Worm (Caenorhabditis elegans) whole organism, late embryonic: ENCODE results near the gene F01D4.5.

Source experiments
- C08G9.2 ChIP-seq: sonication (generic microtip); optimal IDR thresholded peaks from 2 replicates; lab custom pipeline; 2016; ENCODE audit warnings: mild to moderate bottlenecking, missing genetic modification characterization, moderate library complexity, missing compliant biosample characterization
- C38D4.7 ChIP-seq: fragments of 200-800 bp; sonication (Bioruptor generic); optimal IDR thresholded peaks from 2 replicates; lab custom pipeline; 2018; ENCODE audit warnings: mild to moderate bottlenecking, missing genetic modification characterization, moderate library complexity, missing compliant biosample characterization
- F13H6.1 ChIP-seq: sonication (generic microtip); optimal IDR thresholded peaks from 2 replicates; lab custom pipeline; 2016; ENCODE audit warnings: missing genetic modification characterization, missing compliant biosample characterization
- K02D7.2 ChIP-seq: sonication (generic microtip); optimal IDR thresholded peaks from 2 replicates; lab custom pipeline; 2017; ENCODE audit warnings: mild to moderate bottlenecking, missing genetic modification characterization, missing compliant biosample characterization
- Y22D7AL.16 ChIP-seq: sonication (generic microtip); optimal IDR thresholded peaks from 2 replicates; lab custom pipeline; 2016; ENCODE audit warnings: missing genetic modification characterization, missing compliant biosample characterization
- ahr-1 ChIP-seq: sonication (generic microtip); optimal IDR thresholded peaks from 2 replicates; lab custom pipeline; 2016; ENCODE audit warnings: missing genetic modification characterization, missing compliant biosample characterization
- ama-1 ChIP-seq: fragments of 150-350 bp; optimal IDR thresholded peaks from 2 replicates; lab custom pipeline; 2014
- ceh-14 ChIP-seq: sonication (generic microtip); optimal IDR thresholded peaks from 2 replicates; lab custom pipeline; 2016; ENCODE audit warnings: missing genotype, missing genetic modification characterization, missing compliant biosample characterization
- ceh-18 ChIP-seq: sonication (generic microtip); optimal IDR thresholded peaks from 2 replicates; lab custom pipeline; 2016; ENCODE audit warnings: missing genetic modification characterization, missing compliant biosample characterization
- ceh-19 ChIP-seq: fragments of 200-800 bp; sonication (Bioruptor generic); optimal IDR thresholded peaks from 2 replicates; lab custom pipeline; 2018; ENCODE audit warnings: mild to moderate bottlenecking, missing genetic modification characterization, missing compliant biosample characterization
- ceh-2 ChIP-seq: sonication (generic microtip); optimal IDR thresholded peaks from 2 replicates; lab custom pipeline; 2016; ENCODE audit warnings: missing genotype, missing genetic modification characterization, missing compliant biosample characterization
- ceh-22 ChIP-seq: sonication (generic microtip); optimal IDR thresholded peaks from 2 replicates; lab custom pipeline; 2017; ENCODE audit warnings: missing biosample characterization, missing genetic modification characterization
- ceh-24 ChIP-seq: sonication (generic microtip); optimal IDR thresholded peaks from 2 replicates; lab custom pipeline; 2016; ENCODE audit warnings: mild to moderate bottlenecking, missing genetic modification characterization, missing compliant biosample characterization
- ceh-30 ChIP-seq: fragments of 150-350 bp; optimal IDR thresholded peaks from 2 replicates; lab custom pipeline; 2014; ENCODE audit warnings: missing biosample characterization, missing genetic modification characterization
- ceh-31 ChIP-seq: sonication (generic microtip); optimal IDR thresholded peaks from 2 replicates; lab custom pipeline; 2016; ENCODE audit warnings: missing genetic modification characterization, missing compliant biosample characterization
- ceh-34 ChIP-seq: sonication (generic microtip); optimal IDR thresholded peaks from 2 replicates; lab custom pipeline; 2016; ENCODE audit warnings: mild to moderate bottlenecking, missing genetic modification characterization, missing compliant biosample characterization
- ceh-45 ChIP-seq: fragments of 200-800 bp; sonication (Bioruptor generic); IDR thresholded peaks from 2 replicates; pipeline ENCODE4 v1.3.6; 2022; ENCODE audit warnings: missing genetic modification reagents, missing genetic modification characterization, missing compliant biosample characterization
- ceh-6 ChIP-seq: fragments of 200-800 bp; sonication (Bioruptor generic); optimal IDR thresholded peaks from 2 replicates; lab custom pipeline; 2018; ENCODE audit warnings: mild to moderate bottlenecking, missing genetic modification characterization, missing compliant biosample characterization
- ceh-9 ChIP-seq: sonication (generic microtip); optimal IDR thresholded peaks from 2 replicates; lab custom pipeline; 2016; ENCODE audit warnings: mild to moderate bottlenecking, missing genetic modification characterization, inconsistent platforms, missing compliant biosample characterization
- che-1 ChIP-seq: sonication (generic microtip); optimal IDR thresholded peaks from 2 replicates; lab custom pipeline; 2016; ENCODE audit warnings: mild to moderate bottlenecking, missing genetic modification characterization, missing compliant biosample characterization
- dmd-4 ChIP-seq: sonication (generic microtip); optimal IDR thresholded peaks from 2 replicates; lab custom pipeline; 2016; ENCODE audit warnings: borderline replicate concordance, missing genetic modification characterization, missing compliant biosample characterization
- dve-1 ChIP-seq: sonication (generic microtip); optimal IDR thresholded peaks from 2 replicates; lab custom pipeline; 2017; ENCODE audit warnings: antibody characterized with exemption, mild to moderate bottlenecking, missing genetic modification characterization, missing compliant biosample characterization
- ets-4 ChIP-seq: sonication (generic microtip); optimal IDR thresholded peaks from 2 replicates; lab custom pipeline; 2016; ENCODE audit warnings: missing genetic modification characterization, missing compliant biosample characterization
- fax-1 ChIP-seq: sonication (generic microtip); optimal IDR thresholded peaks from 2 replicates; lab custom pipeline; 2016; ENCODE audit warnings: missing genotype, missing genetic modification characterization, missing compliant biosample characterization
- fkh-10 ChIP-seq: fragments of 150-350 bp; optimal IDR thresholded peaks from 2 replicates; lab custom pipeline; 2014; ENCODE audit warnings: missing biosample characterization, missing genetic modification reagents, missing genetic modification characterization
- fkh-6 ChIP-seq: sonication (generic microtip); optimal IDR thresholded peaks from 2 replicates; lab custom pipeline; 2016; ENCODE audit warnings: missing genetic modification characterization, missing compliant biosample characterization
- gmeb-2 ChIP-seq: sonication (generic microtip); optimal IDR thresholded peaks from 2 replicates; lab custom pipeline; 2016; ENCODE audit warnings: missing genetic modification characterization, inconsistent platforms, missing compliant biosample characterization
- hlh-13 ChIP-seq: fragments of 200-800 bp; sonication (Bioruptor generic); optimal IDR thresholded peaks from 2 replicates; lab custom pipeline; 2018; ENCODE audit warnings: mild to moderate bottlenecking, missing genetic modification characterization, missing compliant biosample characterization
- hlh-15 ChIP-seq: sonication (generic microtip); optimal IDR thresholded peaks from 2 replicates; lab custom pipeline; 2016; ENCODE audit warnings: missing genetic modification characterization, missing compliant biosample characterization
- hlh-30 ChIP-seq: sonication (generic microtip); optimal IDR thresholded peaks from 2 replicates; lab custom pipeline; 2017; ENCODE audit warnings: antibody characterized with exemption, missing genetic modification characterization, missing compliant biosample characterization; ENCODE audit not compliant: insufficient read depth
- hlh-6 ChIP-seq: sonication (generic microtip); optimal IDR thresholded peaks from 2 replicates; lab custom pipeline; 2016; ENCODE audit warnings: missing genotype, missing genetic modification characterization, missing compliant biosample characterization
- hlh-8 ChIP-seq: sonication (generic microtip); optimal IDR thresholded peaks from 2 replicates; lab custom pipeline; 2016; ENCODE audit warnings: missing genotype, missing genetic modification characterization, missing compliant biosample characterization
- lin-11 ChIP-seq: fragments of 200-800 bp; sonication (Bioruptor generic); optimal IDR thresholded peaks from 2 replicates; lab custom pipeline; 2018; ENCODE audit warnings: mild to moderate bottlenecking, missing genetic modification characterization, missing compliant biosample characterization
- mec-3 ChIP-seq: sonication (generic microtip); optimal IDR thresholded peaks from 2 replicates; lab custom pipeline; 2016; ENCODE audit warnings: borderline replicate concordance, missing genetic modification characterization, missing compliant biosample characterization
- nfya-1 ChIP-seq: sonication (generic microtip); optimal IDR thresholded peaks from 2 replicates; lab custom pipeline; 2017; ENCODE audit warnings: missing genetic modification characterization, mild to moderate bottlenecking, missing compliant biosample characterization, antibody characterized with exemption, moderate library complexity
- nhr-11 ChIP-seq: fragments of 150-350 bp; optimal IDR thresholded peaks from 2 replicates; lab custom pipeline; 2014; ENCODE audit warnings: missing biosample characterization, missing genetic modification characterization
- nhr-232 ChIP-seq: sonication (generic microtip); optimal IDR thresholded peaks from 2 replicates; lab custom pipeline; 2016; ENCODE audit warnings: missing genetic modification characterization, missing compliant biosample characterization
- npax-4 ChIP-seq: sonication (generic microtip); optimal IDR thresholded peaks from 2 replicates; lab custom pipeline; 2016; ENCODE audit warnings: missing genetic modification characterization, missing compliant biosample characterization
- pag-3 ChIP-seq: sonication (generic microtip); optimal IDR thresholded peaks from 2 replicates; lab custom pipeline; 2016; ENCODE audit warnings: missing compliant biosample characterization, missing genetic modification characterization, borderline replicate concordance
- pat-9 ChIP-seq: fragments of 200-800 bp; sonication (Bioruptor generic); optimal IDR thresholded peaks from 2 replicates; lab custom pipeline; 2018; ENCODE audit warnings: mild to moderate bottlenecking, missing genetic modification characterization, moderate library complexity, missing compliant biosample characterization
- pax-1 ChIP-seq: fragments of 150-350 bp; optimal IDR thresholded peaks from 2 replicates; lab custom pipeline; 2014; ENCODE audit warnings: missing biosample characterization, missing genetic modification characterization
- pha-2 ChIP-seq: sonication (generic microtip); optimal IDR thresholded peaks from 2 replicates; lab custom pipeline; 2017; ENCODE audit warnings: mild to moderate bottlenecking, missing genetic modification characterization, missing compliant biosample characterization
- pha-4 ChIP-seq: fragments of 150-350 bp; optimal IDR thresholded peaks from 2 replicates; lab custom pipeline; 2018; ENCODE audit warnings: missing biosample characterization, missing genetic modification reagents, missing genetic modification characterization
- pros-1 ChIP-seq: fragments of 150-350 bp; optimal IDR thresholded peaks from 2 replicates; lab custom pipeline; 2014; ENCODE audit warnings: missing biosample characterization, missing genetic modification reagents, missing genetic modification characterization
- rnt-1 ChIP-seq: sonication (generic microtip); optimal IDR thresholded peaks from 2 replicates; lab custom pipeline; 2016; ENCODE audit warnings: missing genetic modification characterization, missing compliant biosample characterization
- sdc-2 ChIP-seq: sonication (generic microtip); optimal IDR thresholded peaks from 2 replicates; lab custom pipeline; 2016; ENCODE audit warnings: missing genotype, missing genetic modification characterization, missing compliant biosample characterization
- sox-2 ChIP-seq: fragments of 200-800 bp; sonication (Bioruptor generic); IDR thresholded peaks from 2 replicates; pipeline ENCODE4 v1.3.6; 2022; ENCODE audit warnings: missing genetic modification reagents, missing genetic modification characterization, missing compliant biosample characterization
- tbx-2 ChIP-seq: sonication (generic microtip); optimal IDR thresholded peaks from 2 replicates; lab custom pipeline; 2016; ENCODE audit warnings: missing genetic modification characterization, missing compliant biosample characterization
- tbx-7 ChIP-seq: sonication (generic microtip); optimal IDR thresholded peaks from 2 replicates; lab custom pipeline; 2016; ENCODE audit warnings: missing genotype, missing genetic modification characterization, missing compliant biosample characterization
- ttx-3 ChIP-seq: sonication (generic microtip); optimal IDR thresholded peaks from 2 replicates; lab custom pipeline; 2016; ENCODE audit warnings: missing genetic modification reagents, missing genetic modification characterization, missing compliant biosample characterization
- unc-42 ChIP-seq: sonication (generic microtip); optimal IDR thresholded peaks from 2 replicates; lab custom pipeline; 2016; ENCODE audit warnings: missing genotype, missing genetic modification characterization, missing compliant biosample characterization
- unc-55 ChIP-seq: sonication (generic microtip); optimal IDR thresholded peaks from 2 replicates; lab custom pipeline; 2017; ENCODE audit warnings: missing biosample characterization, missing genetic modification reagents, missing genetic modification characterization
- unc-86 ChIP-seq: sonication (generic microtip); optimal IDR thresholded peaks from 2 replicates; lab custom pipeline; 2016; ENCODE audit warnings: missing genetic modification characterization, missing compliant biosample characterization
- zip-5 ChIP-seq: sonication (generic microtip); optimal IDR thresholded peaks from 2 replicates; lab custom pipeline; 2016; ENCODE audit warnings: missing genetic modification characterization, missing compliant biosample characterization
- ztf-16 ChIP-seq: sonication (generic microtip); optimal IDR thresholded peaks from 2 replicates; lab custom pipeline; 2017; ENCODE audit warnings: missing genetic modification characterization, missing compliant biosample characterization

Gene F01D4.5

ce11 chrIV:10499948-10500356 is 16.5 kb upstream of the F01D4.5 start:
- TF ChIP-seq nhr-11 (tag; lab: Kevin White, UChicago) (no peak), K02D7.2 (tag; lab: Kevin White, UChicago) (no peak), pag-3 (tag; lab: Kevin White, UChicago) (no peak), unc-86 (tag; lab: Kevin White, UChicago) (no peak), unc-55 (GFP tag; lab: Kevin White, UChicago) (peak; percentile 51), Y22D7AL.16 (tag; lab: Kevin White, UChicago) (no peak), gmeb-2 (tag; lab: Kevin White, UChicago) (no peak), ceh-2 (tag; lab: Kevin White, UChicago) (no peak), rnt-1 (no peak), C38D4.7 (GFP tag; lab: Kevin White, UChicago) (no peak), ceh-18 (tag; lab: Kevin White, UChicago) (peak; percentile 63), nhr-232 (no peak), hlh-13 (no peak), pha-2 (tag; lab: Kevin White, UChicago) (no peak), nfya-1 (tag; lab: Kevin White, UChicago) (peak; percentile 70), fkh-6 (no peak), sdc-2 (tag; lab: Kevin White, UChicago) (no peak), ceh-22 (tag; lab: Kevin White, UChicago) (no peak), ceh-19 (GFP tag; lab: Kevin White, UChicago) (no peak), F13H6.1 (tag; lab: Kevin White, UChicago) (no peak), sox-2 (no peak), ceh-45 (no peak), ceh-31 (peak; percentile 66), ceh-14 (peak; percentile 49), ceh-34 (tag; lab: Kevin White, UChicago) (no peak), ttx-3 (tag; lab: Kevin White, UChicago) (no peak), pros-1 (tag; lab: Kevin White, UChicago) (no peak), zip-5 (tag; lab: Kevin White, UChicago) (no peak), che-1 (tag; lab: Kevin White, UChicago) (no peak), hlh-15 (tag; lab: Kevin White, UChicago) (no peak), ceh-6 (GFP tag; lab: Kevin White, UChicago) (no peak), ahr-1 (no peak), pax-1 (tag; lab: Kevin White, UChicago) (no peak), fkh-10 (no peak), hlh-6 (no peak), C08G9.2 (no peak), pat-9 (tag; lab: Kevin White, UChicago) (no peak), fax-1 (tag; lab: Kevin White, UChicago) (peak; percentile 36), npax-4 (tag; lab: Kevin White, UChicago) (no peak), mec-3 (tag; lab: Kevin White, UChicago) (no peak), ceh-30 (tag; lab: Kevin White, UChicago) (no peak), tbx-2 (tag; lab: Kevin White, UChicago) (peak; percentile 11), ztf-16 (tag; lab: Kevin White, UChicago) (no peak), lin-11 (no peak), dmd-4 (tag; lab: Kevin White, UChicago) (no peak), tbx-7 (tag; lab: Kevin White, UChicago) (no peak), pha-4 (tag; lab: Kevin White, UChicago) (no peak), dve-1 (no peak), ets-4 (tag; lab: Kevin White, UChicago) (no peak), hlh-8 (tag; lab: Kevin White, UChicago) (no peak), unc-42 (peak; percentile 15), ceh-9 (tag; lab: Kevin White, UChicago) (no peak), hlh-30 (tag; lab: Kevin White, UChicago) (no peak), ama-1 (no peak), ceh-24 (tag; lab: Kevin White, UChicago) (no peak)
